Worm (Caenorhabditis elegans) whole organism, L1 larva: ENCODE data around the gene rft-2.
"Not testable (repeated sequence)": the region's sequence is repeated elsewhere in the genome, so short reads cannot be mapped to it uniquely, and the experiment has no call there.

Experiments used
- C04F5.9 ChIP-seq: sonication (generic microtip); optimal IDR thresholded peaks from 2 replicates; lab custom pipeline; 2016; ENCODE audit warnings: missing genetic modification characterization, missing compliant biosample characterization
- C34B4.2 ChIP-seq: sonication (generic microtip); optimal IDR thresholded peaks from 2 replicates; lab custom pipeline; 2017; ENCODE audit warnings: mild to moderate bottlenecking, missing genetic modification characterization, missing compliant biosample characterization
- F16B12.6 ChIP-seq: fragments of 150-350 bp; optimal IDR thresholded peaks from 2 replicates; lab custom pipeline; 2014; ENCODE audit warnings: missing biosample characterization, missing genetic modification characterization
- alr-1 ChIP-seq: fragments of 200-800 bp; sonication (Bioruptor generic); optimal IDR thresholded peaks from 2 replicates; lab custom pipeline; 2018; ENCODE audit warnings: borderline replicate concordance, mild to moderate bottlenecking, missing genetic modification characterization, missing compliant biosample characterization
- blmp-1 ChIP-seq: fragments of 150-350 bp; optimal IDR thresholded peaks from 2 replicates; lab custom pipeline; 2014; ENCODE audit warnings: missing biosample characterization, missing genetic modification characterization
- ceh-63 ChIP-seq: fragments of 200-800 bp; sonication (Bioruptor generic); optimal IDR thresholded peaks from 2 replicates; lab custom pipeline; 2018; ENCODE audit warnings: mild to moderate bottlenecking, missing genetic modification characterization, missing compliant biosample characterization
- ceh-8 ChIP-seq: fragments of 200-800 bp; sonication (Bioruptor generic); optimal IDR thresholded peaks from 2 replicates; lab custom pipeline; 2018; ENCODE audit warnings: mild to moderate bottlenecking, missing genetic modification characterization, moderate library complexity, missing compliant biosample characterization
- ceh-82 ChIP-seq, 3 experiments: fragments of 150-350 bp in 1 of 3; sonication (generic microtip) in 2 of 3; optimal IDR thresholded peaks; 2 replicates each; lab custom pipeline; 2014 to 2017; ENCODE audit warnings: missing biosample characterization in 3 of 3, missing genetic modification characterization in 3 of 3
- efl-1 ChIP-seq, 4 experiments: fragments of 150-350 bp; optimal IDR thresholded peaks in 3 of 4; peaks in 1 of 4; 1 replicate in 1 of 4; 2 replicates in 3 of 4; lab custom pipeline; 2014; ENCODE audit warnings: missing biosample characterization in 2 of 4, missing genetic modification characterization in 2 of 4, missing genetic modification reagents in 2 of 4
- efl-3 ChIP-seq: fragments of 200-800 bp; sonication (Bioruptor generic); optimal IDR thresholded peaks from 2 replicates; lab custom pipeline; 2018; ENCODE audit warnings: mild to moderate bottlenecking, missing genetic modification characterization, missing compliant biosample characterization
- egl-13 ChIP-seq: sonication (generic microtip); optimal IDR thresholded peaks from 2 replicates; lab custom pipeline; 2016; ENCODE audit warnings: missing genotype, missing genetic modification reagents, missing genetic modification characterization, missing compliant biosample characterization
- elt-2 ChIP-seq: sonication (generic microtip); optimal IDR thresholded peaks from 2 replicates; lab custom pipeline; 2016; ENCODE audit warnings: missing genetic modification characterization, mild to moderate bottlenecking, inconsistent platforms, missing compliant biosample characterization, missing genetic modification reagents
- elt-3 ChIP-seq, 6 experiments: fragments of 150-350 bp in 1 of 6; sonication (generic microtip); optimal IDR thresholded peaks; 2 replicates each; lab custom pipeline; 2017 to 2018; ENCODE audit warnings: missing biosample characterization in 6 of 6, missing genetic modification characterization in 6 of 6, inconsistent platforms in 1 of 6
- irx-1 ChIP-seq: sonication (generic microtip); optimal IDR thresholded peaks from 2 replicates; lab custom pipeline; 2016; ENCODE audit warnings: missing genetic modification characterization, missing compliant biosample characterization
- isw-1 ChIP-seq: fragments of 200-800 bp; sonication (Bioruptor generic); IDR thresholded peaks from 2 replicates; pipeline ENCODE4 v1.3.6; 2022; ENCODE audit warnings: missing genetic modification characterization, missing compliant biosample characterization
- jun-1 ChIP-seq: fragments of 150-350 bp; optimal IDR thresholded peaks from 2 replicates; lab custom pipeline; 2014; ENCODE audit warnings: missing biosample characterization, missing genetic modification reagents, missing genetic modification characterization
- lin-14 ChIP-seq: fragments of 200-800 bp; sonication (Bioruptor generic); optimal IDR thresholded peaks from 2 replicates; lab custom pipeline; 2018; ENCODE audit warnings: mild to moderate bottlenecking, missing genetic modification characterization, moderate library complexity, missing compliant biosample characterization
- lin-15B ChIP-seq: fragments of 150-350 bp; sonication (generic microtip); optimal IDR thresholded peaks from 3 replicates; lab custom pipeline; 2014; ENCODE audit warnings: missing biosample characterization, missing genetic modification characterization
- lin-35 ChIP-seq, 2 experiments: fragments of 150-350 bp; optimal IDR thresholded peaks; 2 replicates each; lab custom pipeline; 2014; ENCODE audit warnings: missing biosample characterization in 2 of 2, missing genetic modification characterization in 2 of 2, missing genetic modification reagents in 2 of 2
- lir-3 ChIP-seq: sonication (generic microtip); optimal IDR thresholded peaks from 2 replicates; lab custom pipeline; 2016; ENCODE audit warnings: mild to moderate bottlenecking, missing genetic modification characterization, moderate library complexity, missing compliant biosample characterization; ENCODE audit not compliant: poor library complexity
- lsy-2 ChIP-seq, 2 experiments: fragments of 150-350 bp; optimal IDR thresholded peaks; 2 replicates each; lab custom pipeline; 2014; ENCODE audit warnings: missing biosample characterization in 2 of 2, missing genetic modification characterization in 2 of 2
- mep-1 ChIP-seq: fragments of 150-350 bp; optimal IDR thresholded peaks from 2 replicates; lab custom pipeline; 2014; ENCODE audit warnings: missing biosample characterization, missing genetic modification characterization
- nhr-12 ChIP-seq: sonication (generic microtip); optimal IDR thresholded peaks from 2 replicates; lab custom pipeline; 2017; ENCODE audit warnings: missing biosample characterization, missing genetic modification characterization
- nhr-20 ChIP-seq: sonication (generic microtip); optimal IDR thresholded peaks from 2 replicates; lab custom pipeline; 2016; ENCODE audit warnings: mild to moderate bottlenecking, missing genetic modification characterization, missing compliant biosample characterization
- nhr-71 ChIP-seq: sonication (generic microtip); optimal IDR thresholded peaks from 2 replicates; lab custom pipeline; 2016; ENCODE audit warnings: mild to moderate bottlenecking, missing genetic modification characterization, moderate library complexity, missing compliant biosample characterization
- nhr-84 ChIP-seq: sonication (generic microtip); optimal IDR thresholded peaks from 2 replicates; lab custom pipeline; 2017; ENCODE audit warnings: missing biosample characterization, missing genetic modification characterization
- nhr-85 ChIP-seq: sonication (generic microtip); peaks from one replicate; lab custom pipeline; 2016; ENCODE audit warnings: missing genetic modification characterization, inconsistent platforms, missing compliant biosample characterization
- nhr-90 ChIP-seq: sonication (generic microtip); optimal IDR thresholded peaks from 2 replicates; lab custom pipeline; 2016; ENCODE audit warnings: mild to moderate bottlenecking, missing genetic modification characterization, missing compliant biosample characterization; ENCODE audit not compliant: poor library complexity
- skn-1 ChIP-seq: fragments of 150-350 bp; optimal IDR thresholded peaks from 2 replicates; lab custom pipeline; 2014; ENCODE audit warnings: missing biosample characterization, missing genetic modification characterization
- snu-23 ChIP-seq: sonication (generic microtip); optimal IDR thresholded peaks from 2 replicates; lab custom pipeline; 2016; ENCODE audit warnings: missing genetic modification characterization, missing compliant biosample characterization
- tlp-1 ChIP-seq: fragments of 150-350 bp; optimal IDR thresholded peaks from 2 replicates; lab custom pipeline; 2014; ENCODE audit warnings: missing biosample characterization, missing genetic modification characterization
- unc-62 ChIP-seq: fragments of 150-350 bp; optimal IDR thresholded peaks from 2 replicates; lab custom pipeline; 2014; ENCODE audit warnings: missing biosample characterization, missing genetic modification reagents, missing genetic modification characterization
- ztf-4 ChIP-seq: fragments of 150-350 bp; optimal IDR thresholded peaks from 2 replicates; lab custom pipeline; 2014; ENCODE audit warnings: missing biosample characterization, missing genetic modification characterization

The rft-2 gene

DNA sequence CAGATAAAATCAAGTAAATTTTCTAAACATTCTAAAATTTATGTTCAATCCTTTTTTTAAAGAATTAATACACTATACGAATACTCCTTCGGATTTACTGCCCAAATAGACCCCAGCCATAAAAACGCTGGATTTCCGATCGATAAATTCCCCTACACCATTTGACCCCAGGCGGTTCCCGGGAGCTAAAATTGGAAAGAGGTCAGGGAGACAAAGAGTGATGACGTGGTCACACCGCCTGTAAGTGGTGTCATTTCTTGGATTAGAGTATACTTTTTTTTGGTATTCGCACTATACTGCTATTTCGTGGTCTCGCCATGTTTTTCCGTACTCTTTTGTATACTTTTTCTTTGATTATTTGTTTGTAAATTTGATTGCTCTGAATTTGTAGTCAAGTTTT, 37.5 kb upstream of the rft-2 start:
- TF ChIP-seq tlp-1 (tag; lab: Kevin White, UChicago) = no peak

DNA sequence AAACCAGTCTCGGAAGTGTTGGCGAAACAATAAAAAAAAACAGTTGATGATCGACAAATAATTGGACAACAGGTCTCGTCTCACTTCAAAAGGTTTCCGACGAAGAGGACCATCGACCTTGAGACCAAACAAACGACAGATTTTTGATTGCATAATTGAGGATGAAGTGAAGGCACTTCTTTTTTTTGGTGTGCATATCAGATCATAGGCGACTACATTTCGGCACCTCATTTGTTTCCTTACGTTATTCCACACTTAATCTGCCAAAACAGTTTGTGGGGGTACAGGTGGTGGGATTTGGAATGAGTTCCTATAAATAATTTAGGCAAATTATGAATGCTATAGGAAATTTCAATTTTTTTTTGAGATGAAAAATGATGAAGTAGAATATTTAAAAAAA, 36.3 kb upstream of the rft-2 start:
- no peak for TF ChIP-seq efl-3 (GFP tag; lab: Kevin White, UChicago)
- TF ChIP-seq egl-13 = no peak
- TF ChIP-seq ceh-8 (GFP tag; lab: Kevin White, UChicago) = no peak
- peak; percentile 24 for TF ChIP-seq nhr-90 (tag; lab: Kevin White, UChicago)
- TF ChIP-seq efl-1 (optimal IDR thresholded peaks at IDR 0.05; lab: Kevin White, UChicago) = no peak
- TF ChIP-seq efl-1 (GFP tag; optimal IDR thresholded peaks at IDR 0.05 in 1 of 2; lab: Kevin White, UChicago) = peak in 1 of 2 experiments; percentile 1
- TF ChIP-seq isw-1 (GFP tag; lab: Robert Waterston, UW) = no peak
- TF ChIP-seq, all 84 proteins: peak for 2

DNA sequence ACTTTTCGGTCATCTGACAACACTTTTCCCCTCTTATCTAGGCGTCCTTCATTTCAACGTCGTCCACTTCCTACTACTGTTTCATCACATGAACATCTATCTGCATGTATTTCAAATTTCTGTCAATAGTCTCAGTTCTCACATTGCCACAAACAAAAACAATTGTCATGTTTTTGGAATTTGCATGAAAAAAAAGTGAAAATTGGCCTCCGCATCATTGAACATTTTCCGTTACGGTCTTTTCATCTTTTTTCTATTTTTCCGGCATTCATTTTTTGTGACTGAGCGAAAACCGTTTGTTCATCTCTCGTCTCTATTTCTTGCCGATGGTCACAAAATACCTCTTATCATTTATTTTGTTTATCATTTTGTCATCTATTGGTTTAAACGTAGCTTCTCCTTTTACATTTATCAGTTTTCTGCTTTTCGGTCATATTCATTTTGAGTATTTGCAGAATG, 32.7 kb upstream of the rft-2 start, which contains the start of gene exc-15:
exc-15 (plus strand) TSS at position 411 of the 459 bp plus-strand sequence.
- TF ChIP-seq lir-3 (tag; lab: Kevin White, UChicago) (no peak), nhr-12 (no peak), nhr-90 (tag; lab: Kevin White, UChicago) (peak; percentile 4), irx-1 (tag; lab: Kevin White, UChicago) (no peak), nhr-20 (tag; lab: Kevin White, UChicago) (peak; percentile 63), unc-62 (no peak), elt-2 (tag; lab: Kevin White, UChicago) (peak; percentile 68), lin-35 (GFP tag; optimal IDR thresholded peaks at IDR 0.05; lab: Kevin White, UChicago) (peak in 1 of 2 experiments; percentile 51), lin-14 (peak; percentile 72), lin-15B (no peak), ceh-63 (no peak), mep-1 (tag; lab: Kevin White, UChicago) (peak; percentile 19), elt-3 (tag; optimal IDR thresholded peaks at IDR 0.05; lab: Kevin White, UChicago) (peak in 1 of 6 experiments; percentile 58), C34B4.2 (tag; lab: Kevin White, UChicago) (no peak), blmp-1 (tag; lab: Kevin White, UChicago) (peak; percentile 73), skn-1 (tag; lab: Kevin White, UChicago) (peak; percentile 23), snu-23 (peak; percentile 63), nhr-85 (tag; lab: Kevin White, UChicago) (peak; percentile 76), ztf-4 (tag; lab: Kevin White, UChicago) (no peak), lsy-2 (tag; optimal IDR thresholded peaks at IDR 0.05; lab: Kevin White, UChicago) (peak in 1 of 2 experiments; percentile 25), efl-1 (optimal IDR thresholded peaks at IDR 0.05; lab: Kevin White, UChicago) (no peak), efl-1 (GFP tag; optimal IDR thresholded peaks at IDR 0.05 in 1 of 2; lab: Kevin White, UChicago) (peak in 1 of 2 experiments; percentile 37), F16B12.6 (tag; lab: Kevin White, UChicago) (no peak), nhr-71 (peak; percentile 40), ceh-82 (tag; optimal IDR thresholded peaks at IDR 0.05; lab: Kevin White, UChicago) (no peak)
- TF ChIP-seq, all 84 proteins: peak for 14

DNA sequence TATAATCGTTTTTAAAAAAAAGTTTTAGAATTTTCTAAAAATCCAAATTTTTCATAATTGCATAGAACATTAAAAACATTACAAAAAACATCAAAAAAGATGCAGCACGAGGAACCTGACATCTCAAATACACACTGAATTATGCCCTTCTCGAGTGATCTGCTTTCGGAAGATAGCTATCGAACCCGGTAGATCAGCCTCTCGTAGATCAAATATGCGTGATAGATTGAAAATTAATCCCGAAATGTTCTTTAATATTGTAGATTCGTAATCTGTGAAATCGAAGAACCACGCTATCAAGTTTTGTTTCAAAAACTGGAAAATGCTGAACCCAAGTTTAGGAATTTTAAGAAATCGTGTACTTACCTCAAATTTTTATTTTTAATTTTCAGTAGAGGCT, 31.5 kb upstream of the rft-2 start:
- no peak for TF ChIP-seq alr-1 (tag; lab: Kevin White, UChicago)

DNA sequence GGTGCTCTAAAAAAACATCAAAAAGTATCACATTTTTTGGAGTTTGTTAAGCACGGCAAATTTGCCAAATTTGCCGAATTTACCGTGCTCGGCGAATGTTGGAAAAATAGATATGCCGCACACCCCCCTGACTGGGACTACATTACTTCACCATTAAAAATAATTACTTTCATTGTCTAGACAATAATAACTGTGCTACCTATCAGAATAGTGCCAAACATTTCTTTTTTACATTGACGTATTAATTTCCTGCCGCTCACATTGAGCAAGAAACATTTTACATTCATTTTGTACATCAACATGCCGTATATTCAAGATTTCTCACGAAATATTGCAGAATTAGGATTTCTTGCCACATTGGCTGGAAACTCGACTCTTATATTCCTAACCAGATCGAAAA, 24.2 kb upstream of the rft-2 start, which contains the start of gene str-35:
str-35 (plus strand) TSS at position 301 of the 400 bp plus-strand sequence.
- TF ChIP-seq C04F5.9 (tag; lab: Kevin White, UChicago); nhr-84; jun-1 (tag; lab: Kevin White, UChicago): not testable (repeated sequence)
